Fruit fly (Drosophila melanogaster) whole organism, embryonic: ENCODE measurements around the gene Sec22.

Experiments
- ATbp ChIP-seq: fragments of 200-800 bp; sonication (Bioruptor generic); optimal IDR thresholded peaks from 2 replicates; lab custom pipeline; 2017; ENCODE audit warnings: missing biosample characterization, mild to moderate bottlenecking, missing genetic modification characterization, missing genetic modification reagents
- CG12299 ChIP-seq: fragments of 200-800 bp; sonication (Bioruptor generic); optimal IDR thresholded peaks from 2 replicates; lab custom pipeline; 2018; ENCODE audit warnings: missing biosample characterization, mild to moderate bottlenecking, missing genetic modification characterization
- CG12659 ChIP-seq: fragments of 200-800 bp; sonication (Bioruptor generic); optimal IDR thresholded peaks from 3 replicates; lab custom pipeline; 2017; ENCODE audit warnings: mild to moderate bottlenecking, missing biosample characterization, missing genetic modification reagents, missing genetic modification characterization
- CG13894 ChIP-seq: fragments of 200-800 bp; sonication (Bioruptor generic); optimal IDR thresholded peaks from 3 replicates; lab custom pipeline; 2018; ENCODE audit warnings: missing biosample characterization, mild to moderate bottlenecking, missing genetic modification characterization, moderate library complexity
- CG15601 ChIP-seq: fragments of 200-800 bp; sonication (Bioruptor generic); optimal IDR thresholded peaks from 3 replicates; lab custom pipeline; 2019; ENCODE audit warnings: missing biosample characterization, mild to moderate bottlenecking, missing genetic modification characterization, moderate library complexity
- CG16813 ChIP-seq: fragments of 200-800 bp; sonication (Bioruptor generic); IDR thresholded peaks from 3 replicates; pipeline ENCODE4 v1.3.6; 2022; ENCODE audit warnings: missing biosample characterization, missing genetic modification characterization; ENCODE audit not compliant: partially characterized antibody
- CG17186 ChIP-seq: fragments of 200-800 bp; sonication (Bioruptor generic); optimal IDR thresholded peaks from 3 replicates; lab custom pipeline; 2017; ENCODE audit warnings: missing biosample characterization, missing genetic modification reagents, missing genetic modification characterization
- CG8359 ChIP-seq: fragments of 200-800 bp; sonication (Bioruptor generic); optimal IDR thresholded peaks from 2 replicates; lab custom pipeline; 2017; ENCODE audit warnings: missing biosample characterization, mild to moderate bottlenecking, missing genetic modification characterization, borderline replicate concordance
- CG9797 ChIP-seq: fragments of 200-800 bp; sonication (Bioruptor generic); optimal IDR thresholded peaks from 3 replicates; lab custom pipeline; 2018; ENCODE audit warnings: missing biosample characterization, mild to moderate bottlenecking, missing genetic modification characterization
- Dll ChIP-seq: fragments of 200-800 bp; sonication (Bioruptor generic); IDR thresholded peaks from 4 replicates; pipeline ENCODE4 v1.3.6; 2022; ENCODE audit warnings: missing biosample characterization, missing genetic modification characterization; ENCODE audit not compliant: partially characterized antibody
- E2f2 ChIP-seq: fragments of 200-800 bp; sonication (Bioruptor generic); IDR thresholded peaks from 2 replicates; pipeline ENCODE4 v1.3.6; 2022; ENCODE audit warnings: missing biosample characterization, missing genetic modification characterization
- Ets65A ChIP-seq: fragments of 200-800 bp; sonication (Bioruptor generic); peaks from one replicate; lab custom pipeline; 2016; ENCODE audit warnings: missing biosample characterization, missing genetic modification characterization
- HLHmδ ChIP-seq: fragments of 200-800 bp; sonication (Bioruptor generic); optimal IDR thresholded peaks from 2 replicates; lab custom pipeline; 2018; ENCODE audit warnings: missing biosample characterization, mild to moderate bottlenecking, missing genetic modification characterization, moderate library complexity
- Hey ChIP-seq: fragments of 200-800 bp; sonication (Bioruptor generic); optimal IDR thresholded peaks from 3 replicates; lab custom pipeline; 2018; ENCODE audit warnings: missing biosample characterization, mild to moderate bottlenecking, missing genetic modification characterization
- Lim3 ChIP-seq: fragments of 200-800 bp; sonication (Bioruptor generic); IDR thresholded peaks from 2 replicates; pipeline ENCODE4 v1.3.6; 2022; ENCODE audit warnings: missing biosample characterization, missing genetic modification characterization
- Neu2 ChIP-seq: fragments of 200-800 bp; sonication (Bioruptor generic); optimal IDR thresholded peaks from 3 replicates; lab custom pipeline; 2016; ENCODE audit warnings: missing biosample characterization, missing genetic modification characterization, borderline replicate concordance
- Nf-YB ChIP-seq: fragments of 200-800 bp; sonication (Bioruptor generic); optimal IDR thresholded peaks from 3 replicates; lab custom pipeline; 2019; ENCODE audit warnings: missing biosample characterization, mild to moderate bottlenecking, missing genetic modification characterization, moderate library complexity
- Opbp ChIP-seq: fragments of 200-800 bp; sonication (Bioruptor generic); IDR thresholded peaks from 3 replicates; pipeline ENCODE4 v1.3.6; 2022; ENCODE audit warnings: missing biosample characterization, missing genetic modification characterization; ENCODE audit not compliant: partially characterized antibody
- Pdp1 ChIP-seq, 2 experiments: fragments of 200-800 bp; sonication (Bioruptor generic); optimal IDR thresholded peaks; 3 replicates each; lab custom pipeline; 2016; ENCODE audit warnings: missing biosample characterization in 2 of 2, missing genetic modification characterization in 2 of 2, mild to moderate bottlenecking in 1 of 2, moderate library complexity in 1 of 2
- ara ChIP-seq: fragments of 200-800 bp; sonication (Bioruptor generic); IDR thresholded peaks from 2 replicates; pipeline ENCODE4 v1.3.6; 2022; ENCODE audit warnings: missing biosample characterization, missing genetic modification characterization
- cwo ChIP-seq: fragments of 200-800 bp; sonication (Bioruptor generic); optimal IDR thresholded peaks from 3 replicates; lab custom pipeline; 2017; ENCODE audit warnings: missing biosample characterization, missing genetic modification characterization, mild to moderate bottlenecking, moderate library complexity, missing genetic modification reagents
- dmrt99B ChIP-seq: fragments of 200-800 bp; sonication (Bioruptor generic); optimal IDR thresholded peaks from 2 replicates; lab custom pipeline; 2018; ENCODE audit warnings: missing biosample characterization, mild to moderate bottlenecking, missing genetic modification characterization, moderate library complexity
- gfzf ChIP-seq: fragments of 200-800 bp; sonication (Bioruptor generic); optimal IDR thresholded peaks from 2 replicates; lab custom pipeline; 2016; ENCODE audit warnings: missing biosample characterization, mild to moderate bottlenecking, missing genetic modification characterization, moderate library complexity
- grn ChIP-seq: fragments of 200-800 bp; sonication (Bioruptor generic); optimal IDR thresholded peaks from 3 replicates; lab custom pipeline; 2017; ENCODE audit warnings: missing biosample characterization, missing genetic modification characterization
- hbn ChIP-seq: fragments of 200-800 bp; sonication (Bioruptor generic); IDR thresholded peaks from 2 replicates; pipeline ENCODE4 v1.3.6; 2022; ENCODE audit warnings: missing biosample characterization, missing genetic modification characterization; ENCODE audit not compliant: partially characterized antibody
- inv ChIP-seq: fragments of 200-800 bp; sonication (Bioruptor generic); IDR thresholded peaks from 2 replicates; pipeline ENCODE4 v1.3.6; 2022; ENCODE audit warnings: missing biosample characterization, missing genetic modification characterization; ENCODE audit not compliant: partially characterized antibody
- maf-S ChIP-seq: fragments of 200-800 bp; sonication (Bioruptor generic); optimal IDR thresholded peaks from 2 replicates; lab custom pipeline; 2016; ENCODE audit warnings: missing biosample characterization, missing genetic modification characterization
- mam ChIP-seq: fragments of 200-800 bp; sonication (Bioruptor generic); optimal IDR thresholded peaks from 3 replicates; lab custom pipeline; 2016; ENCODE audit warnings: missing biosample characterization, missing genetic modification characterization
- pnt ChIP-seq: fragments of 200-800 bp; sonication (Bioruptor generic); optimal IDR thresholded peaks from 3 replicates; lab custom pipeline; 2016; ENCODE audit warnings: missing biosample characterization, missing genetic modification characterization
- pros ChIP-seq: fragments of 200-800 bp; sonication (Bioruptor generic); optimal IDR thresholded peaks from 3 replicates; lab custom pipeline; 2019; ENCODE audit warnings: missing biosample characterization, mild to moderate bottlenecking, missing genetic modification characterization, moderate library complexity
- row ChIP-seq: fragments of 200-800 bp; sonication (Bioruptor generic); IDR thresholded peaks from 3 replicates; pipeline ENCODE4 v1.3.6; 2022; ENCODE audit warnings: missing biosample characterization, missing genetic modification characterization
- sens ChIP-seq: fragments of 200-800 bp; sonication (Bioruptor generic); peaks from one replicate; lab custom pipeline; 2016; ENCODE audit warnings: missing biosample characterization, missing genetic modification characterization
- toy ChIP-seq: fragments of 200-800 bp; sonication (Bioruptor generic); IDR thresholded peaks from 2 replicates; pipeline ENCODE4 v1.3.6; 2022; ENCODE audit warnings: missing biosample characterization, missing genetic modification characterization
- z ChIP-seq: fragments of 200-800 bp; sonication (Bioruptor generic); IDR thresholded peaks from 3 replicates; pipeline ENCODE4 v1.3.6; 2022; ENCODE audit warnings: missing biosample characterization, missing genetic modification characterization
- zen2 ChIP-seq: fragments of 200-800 bp; sonication (Bioruptor generic); IDR thresholded peaks from 3 replicates; pipeline ENCODE4 v1.3.6; 2022; ENCODE audit warnings: missing biosample characterization, missing genetic modification characterization; ENCODE audit not compliant: partially characterized antibody
- zfh1 ChIP-seq: fragments of 200-800 bp; sonication (Bioruptor generic); IDR thresholded peaks from 3 replicates; pipeline ENCODE4 v1.3.6; 2022; ENCODE audit warnings: missing biosample characterization, missing genetic modification characterization

Sec22 gene

DNA sequence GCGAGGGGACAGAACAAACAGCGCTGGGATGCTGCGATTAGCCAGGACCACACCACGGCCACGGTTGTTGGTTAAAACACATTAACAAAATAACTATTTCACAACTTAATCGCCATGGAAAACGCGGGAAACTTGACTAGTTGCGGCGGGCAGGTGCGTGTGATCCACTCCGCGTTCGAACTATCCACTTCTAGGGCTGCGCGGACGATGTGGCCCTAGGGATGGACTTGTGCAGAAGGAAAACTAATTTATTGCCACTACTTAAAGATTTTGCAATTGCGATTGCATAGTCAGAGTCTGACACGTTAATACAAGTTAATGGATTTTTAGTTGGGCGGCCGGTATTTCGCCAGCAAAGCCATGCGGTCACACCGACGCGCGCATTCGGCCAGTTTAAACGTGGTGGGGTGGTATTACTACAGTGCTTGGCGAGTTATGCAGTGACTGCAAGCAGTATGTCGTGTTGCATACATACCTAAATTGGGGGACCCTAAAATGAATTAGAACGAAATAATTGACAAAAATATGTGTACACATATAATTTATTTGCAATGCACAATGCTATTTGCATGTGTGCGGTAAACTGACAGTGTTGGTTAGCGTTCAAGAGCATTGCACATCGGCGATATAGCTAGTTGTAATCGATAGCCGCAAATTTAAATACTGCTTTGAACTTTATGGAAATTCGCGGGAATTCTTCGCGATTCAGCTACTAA lies 4.6 kb upstream of the Sec22 start, which contains the start of gene Rbf (continued):
- TF ChIP-seq zen2 (peak; percentile 46; the same call in 1 of the 3 replicates), CG17186 (GFP tag; lab: Kevin White, UChicago) (peak; percentile 65), CG12659 (GFP tag; lab: Kevin White, UChicago) (peak; percentile 41), CG12299 (tag; lab: Kevin White, UChicago) (no peak), mam (GFP tag; lab: Kevin White, UChicago) (peak; percentile 26), gfzf (peak; percentile 85), Pdp1 (GFP tag; optimal IDR thresholded peaks at IDR 0.05; lab: Kevin White, UChicago) (peak in 1 of 2 experiments; percentile 58), maf-S (GFP tag; lab: Kevin White, UChicago) (no peak), sens (GFP tag; lab: Kevin White, UChicago) (peak; percentile 75), CG16813 (peak; percentile 62), Dll (GFP tag; lab: Robert Waterston, UW) (peak; percentile 65), inv (GFP tag; lab: Robert Waterston, UW) (peak; percentile 32), CG9797 (GFP tag; lab: Kevin White, UChicago) (peak; percentile 81), pnt (GFP tag; lab: Kevin White, UChicago) (no peak), row (0 out of 3 replicates have a peak, but pooled peaks have one; percentile 19), Opbp (GFP tag; lab: Robert Waterston, UW) (0 out of 3 replicates have a peak, but pooled peaks have one; percentile 35), E2f2 (GFP tag; lab: Robert Waterston, UW) (peak; percentile 93), hbn (GFP tag; lab: Robert Waterston, UW) (peak; percentile 35; the same call in 1 of the 2 replicates)

DNA sequence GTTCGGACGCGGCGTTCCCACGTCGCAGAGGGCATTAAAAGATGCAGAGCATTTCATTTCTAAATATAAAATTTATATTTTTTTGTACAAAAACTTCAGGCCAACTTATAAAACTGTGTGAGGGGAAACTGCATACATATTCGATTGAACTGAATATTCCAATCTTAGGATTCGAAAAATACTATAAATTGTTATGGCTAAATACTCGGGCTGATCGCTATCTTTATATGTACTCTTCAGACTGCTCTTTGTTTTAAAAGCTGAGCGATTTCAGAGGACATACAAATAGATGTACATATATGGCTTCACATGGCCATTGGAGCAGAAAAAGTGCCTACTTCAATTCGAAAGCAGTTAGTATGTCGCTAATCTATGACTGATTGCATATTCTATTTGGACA lies 2.5 kb upstream of the Sec22 start, which contains the start of gene CG13359:
Gene CG13359 (minus strand): TSS at position 101 of the 400 bp plus-strand sequence.
- no peak for TF ChIP-seq dmrt99B

- TF ChIP-seq Ets65A, result peak; percentile 42
- no peak for TF ChIP-seq CG8359 (GFP tag; lab: Kevin White, UChicago)
Measured at dm6 chrX:804821-805220, 1.1 kb upstream of the Sec22 start, which contains the start of gene CG13358. CG13358 (minus strand) TSS chrX:804921.

DNA sequence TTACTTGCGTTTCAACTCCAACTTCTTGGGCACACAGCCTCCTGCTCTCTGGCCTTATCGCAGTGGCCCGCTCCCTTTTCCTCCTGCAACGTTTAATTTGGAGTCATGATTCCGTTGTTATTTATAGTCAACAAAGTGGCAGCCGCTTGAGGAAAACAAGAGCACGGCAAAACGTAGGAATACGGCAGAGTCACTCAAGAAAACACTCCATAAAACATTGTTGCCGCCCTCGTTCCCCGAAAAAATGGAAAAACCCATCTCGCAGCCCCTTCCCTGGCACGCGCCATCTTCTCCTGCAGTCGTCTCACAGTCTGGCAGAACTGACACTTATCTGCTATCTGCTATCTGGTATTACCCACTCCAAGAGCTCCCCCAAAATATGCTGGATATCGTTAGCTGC lies 19.1 kb downstream of the Sec22 start:
- TF ChIP-seq Lim3 (GFP tag; lab: Robert Waterston, UW), result no peak
- TF ChIP-seq Neu2 (GFP tag; lab: Kevin White, UChicago), result no peak
- no peak for TF ChIP-seq cwo (GFP tag; lab: Kevin White, UChicago)
- TF ChIP-seq zfh1, result no peak
- TF ChIP-seq z (GFP tag; lab: Robert Waterston, UW), result peak; percentile 78; the same call in 2 of the 3 replicates
- peak; percentile 40 for TF ChIP-seq Hey
- TF ChIP-seq toy (GFP tag; lab: Robert Waterston, UW), result no peak
- no peak for TF ChIP-seq Dll (GFP tag; lab: Robert Waterston, UW)
- peak; percentile 9 for TF ChIP-seq CG15601 (tag; lab: Kevin White, UChicago)
- peak; percentile 35 for TF ChIP-seq HLHmδ (GFP tag; lab: Kevin White, UChicago)
- peak; percentile 23 for TF ChIP-seq grn (GFP tag; lab: Kevin White, UChicago)
- peak; percentile 28 for TF ChIP-seq ATbp (GFP tag; lab: Kevin White, UChicago)
- peak; percentile 74 for TF ChIP-seq Ets65A
- TF ChIP-seq CG13894, result peak; percentile 67
- no peak for TF ChIP-seq pnt (GFP tag; lab: Kevin White, UChicago)
- TF ChIP-seq Nf-YB (GFP tag; lab: Kevin White, UChicago), result no peak
- no peak for TF ChIP-seq ara (GFP tag; lab: Robert Waterston, UW)
- TF ChIP-seq pros (GFP tag; lab: Kevin White, UChicago), result peak; percentile 57
- peak; percentile 1 for TF ChIP-seq sens (GFP tag; lab: Kevin White, UChicago)
